Fruit fly (Drosophila melanogaster) ovary, adult (tissue): Measurements from ENCODE around the gene Spt7.

Experiments used
- CG17801 ChIP-seq: fragments of 200-800 bp; optimal IDR thresholded peaks from 2 replicates; lab custom pipeline; 2019; ENCODE audit warnings: missing biosample characterization, mild to moderate bottlenecking, missing genetic modification characterization, moderate library complexity; ENCODE audit not compliant: partially characterized antibody

Gene Spt7

DNA sequence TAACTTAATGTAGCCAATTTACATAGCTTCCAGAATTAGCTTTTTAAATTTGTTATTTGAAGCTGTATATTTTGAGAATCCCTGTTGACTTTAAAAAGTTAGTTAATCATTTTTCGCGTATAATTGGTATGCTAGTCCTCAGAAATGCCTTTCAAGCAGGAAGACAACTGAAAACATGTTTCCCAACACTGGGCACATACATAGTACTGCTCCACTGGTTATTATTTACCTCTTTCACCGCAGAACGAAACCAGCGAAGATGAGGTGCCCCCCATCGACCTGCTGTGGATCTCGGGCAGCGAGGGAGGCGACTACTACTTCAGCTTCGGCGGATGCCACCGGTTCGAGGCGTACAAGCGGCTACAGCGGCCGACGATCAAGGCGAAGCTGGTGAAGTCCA, 7.5 kb downstream of the Spt7 start:
- TF ChIP-seq CG17801 = no peak

DNA sequence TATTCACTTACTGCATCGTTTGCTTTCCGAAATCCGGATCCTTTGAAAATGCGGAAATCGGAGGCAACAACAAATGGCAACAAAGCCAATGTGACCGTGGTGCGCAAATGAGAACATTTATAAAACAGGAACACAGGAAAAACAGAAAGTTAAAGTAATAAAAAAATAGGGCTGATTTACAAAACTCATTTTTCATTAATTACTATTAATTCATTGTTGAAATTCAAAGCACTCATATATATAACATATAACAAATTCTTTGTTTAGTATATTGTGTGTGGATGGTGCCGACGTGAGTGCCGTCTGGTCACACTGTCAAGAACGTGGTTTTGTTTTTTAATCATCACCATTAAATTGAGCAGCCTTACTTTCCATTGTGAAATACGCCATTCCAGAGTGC, 10.5 kb downstream of the Spt7 start, which contains the start of the genes Arp8 and CG6769:
Gene Arp8, minus strand, starts transcription at position 90 of the 400 bp plus-strand sequence.
Gene CG6769, plus strand, starts transcription at position 292 of the 400 bp plus-strand sequence.
- TF ChIP-seq CG17801 = peak; percentile 54

DNA sequence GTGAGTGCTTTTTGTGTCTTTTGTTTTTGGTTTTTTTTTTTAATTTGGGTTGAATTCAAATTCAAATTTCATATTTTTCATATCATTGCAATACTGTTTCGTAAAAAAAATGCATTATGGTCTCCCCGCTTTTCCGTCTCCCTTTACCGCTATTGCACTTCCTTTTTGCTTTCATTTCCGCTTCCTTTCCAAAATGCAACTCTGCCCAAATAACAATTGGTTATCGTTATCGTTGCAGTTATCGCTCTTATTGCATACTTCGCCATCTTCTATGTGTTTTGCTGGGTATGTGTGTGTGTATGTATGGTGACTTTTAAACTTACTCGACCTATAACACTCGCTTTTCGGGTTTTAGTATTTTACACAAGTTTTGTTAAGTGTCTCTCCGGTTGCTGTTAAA, 14.8 kb downstream of the Spt7 start:
- TF ChIP-seq CG17801 = no peak

DNA sequence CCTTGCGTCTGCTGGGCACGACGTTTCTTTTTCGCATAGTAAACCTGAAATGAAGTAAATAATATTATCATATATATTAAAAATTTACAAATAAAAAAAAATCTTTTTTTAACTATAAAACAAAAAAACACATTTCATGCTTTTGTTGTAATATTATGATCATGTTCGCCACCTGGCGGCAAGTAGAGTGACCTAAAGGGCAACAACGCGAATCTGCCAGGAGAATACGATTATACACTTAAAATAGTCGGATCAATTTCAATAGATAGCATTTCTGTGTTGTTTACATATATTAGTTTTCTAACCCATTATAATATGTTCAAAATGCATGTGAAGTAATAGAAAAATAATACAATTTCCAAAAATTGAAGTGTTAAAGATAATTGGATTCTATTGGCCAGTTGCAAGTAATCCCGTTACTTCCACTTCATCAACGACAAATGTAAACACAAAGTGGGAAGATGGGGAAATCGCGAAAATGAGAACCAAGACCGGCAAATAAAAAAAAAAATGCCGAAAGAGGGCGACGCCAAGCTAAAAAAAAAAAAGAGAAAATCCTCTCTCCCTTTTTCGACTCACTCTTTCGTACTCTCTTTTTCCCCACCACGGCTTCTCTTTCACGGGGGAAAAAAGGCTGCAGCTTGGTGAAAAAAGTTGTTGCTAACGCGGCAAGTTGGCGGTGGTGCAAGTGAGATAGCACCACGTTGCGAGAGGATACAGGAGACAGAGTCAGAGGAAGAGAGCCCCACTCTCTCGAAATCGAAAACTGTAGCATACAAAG, 20.5 kb downstream of the Spt7 start:
- no peak for TF ChIP-seq CG17801

DNA sequence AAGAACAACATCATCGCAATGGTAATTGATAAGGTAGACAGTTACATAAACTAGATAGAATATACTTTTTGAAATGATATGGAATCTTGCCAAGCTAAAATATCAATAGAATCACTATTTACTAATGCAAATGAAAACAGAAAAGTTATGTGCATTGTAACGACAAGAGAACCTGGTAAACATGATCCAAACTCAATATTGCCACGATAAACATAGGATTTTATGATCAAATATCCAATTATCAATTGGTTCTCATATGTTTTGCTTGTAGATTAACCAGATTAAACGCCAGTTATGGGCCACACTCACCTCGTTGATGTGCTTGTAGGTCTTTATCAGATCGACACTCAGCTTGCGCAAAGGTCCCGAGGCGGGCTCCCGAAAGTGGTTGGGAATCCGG, 22.1 kb downstream of the Spt7 start:
- no peak for TF ChIP-seq CG17801

DNA sequence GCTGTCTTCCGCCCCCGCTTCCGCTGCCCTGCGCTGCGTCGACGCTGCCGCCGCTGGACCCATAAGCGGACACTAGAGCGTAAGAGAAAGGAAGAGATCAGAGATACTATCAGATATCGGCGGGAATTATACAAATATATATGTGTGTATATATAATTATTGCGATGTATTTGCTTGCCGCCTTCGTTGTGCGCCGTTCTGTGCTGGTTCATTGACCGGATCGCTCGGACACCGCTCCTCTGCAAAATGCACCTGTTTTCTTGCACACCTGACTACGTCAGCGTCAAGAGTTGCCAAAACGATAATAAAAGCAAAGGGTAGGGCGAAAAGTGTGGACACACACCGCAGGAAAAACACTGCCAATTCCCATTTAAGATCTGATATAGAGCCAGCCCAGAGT, 23.1 kb downstream of the Spt7 start:
- no peak for TF ChIP-seq CG17801

DNA sequence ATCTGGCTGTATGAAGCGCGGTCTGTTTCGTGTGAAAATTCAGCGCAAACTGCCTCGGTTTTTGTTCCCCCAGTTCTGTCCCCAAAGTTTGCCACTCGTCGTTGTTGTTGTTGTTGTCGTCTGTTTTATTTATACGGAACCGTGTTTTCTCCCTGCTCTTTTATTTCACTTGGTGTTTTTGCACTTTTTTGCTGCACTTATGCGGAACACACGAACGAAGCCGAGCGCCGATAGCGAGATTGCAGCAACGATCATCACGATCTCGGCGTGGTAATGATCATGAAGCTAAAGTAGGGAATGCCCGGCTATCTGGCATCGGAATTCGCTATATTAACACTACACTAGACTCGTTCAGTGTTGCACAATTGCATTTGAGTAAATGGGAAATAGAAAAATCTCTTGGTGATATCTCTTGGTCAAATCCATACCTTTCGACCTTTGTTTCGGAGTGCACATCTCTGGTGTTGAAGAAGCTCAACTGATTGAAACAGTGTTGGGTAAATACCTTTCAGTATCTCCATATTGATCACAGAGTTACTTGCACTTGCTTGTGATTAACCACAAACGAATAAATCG, 24.8 kb downstream of the Spt7 start:
- no peak for TF ChIP-seq CG17801

DNA sequence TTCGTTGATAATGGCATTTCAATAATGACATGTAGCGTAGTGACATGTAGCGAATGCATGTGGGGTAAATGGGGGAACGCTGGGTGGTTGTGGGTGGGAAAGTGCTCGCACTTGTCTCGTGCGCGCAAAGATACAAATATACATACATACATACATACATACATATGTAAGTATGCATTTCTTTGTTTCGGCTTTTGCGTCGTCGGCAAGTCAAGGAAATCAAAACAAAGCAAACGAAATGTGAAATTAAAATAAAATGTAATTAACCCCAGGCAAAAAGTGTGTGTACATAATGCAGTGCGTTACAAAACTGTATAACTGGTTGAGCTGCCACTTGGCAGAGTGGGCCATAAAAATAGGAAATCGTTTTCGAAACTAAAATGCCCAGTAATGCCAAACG, 25.4 kb downstream of the Spt7 start:
- TF ChIP-seq CG17801 = no peak

DNA sequence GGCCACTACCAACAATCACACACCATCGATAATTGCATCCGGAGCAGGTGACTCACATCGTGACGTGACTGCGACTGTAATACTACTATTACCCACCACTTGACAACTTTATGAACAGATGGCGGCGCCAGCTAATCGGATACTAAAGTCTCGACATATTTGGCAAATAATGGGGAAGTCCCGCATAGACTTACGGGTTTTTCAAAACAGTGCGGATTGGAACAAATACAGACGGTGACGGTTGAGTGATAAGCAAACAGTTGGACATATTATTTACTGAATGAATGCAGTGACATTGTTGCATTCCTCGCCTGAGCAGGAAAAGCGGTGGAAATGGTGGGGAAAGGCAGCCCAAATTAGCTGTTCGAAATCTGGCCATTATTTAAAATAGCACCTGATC, 26.3 kb downstream of the Spt7 start:
- no peak for TF ChIP-seq CG17801

DNA sequence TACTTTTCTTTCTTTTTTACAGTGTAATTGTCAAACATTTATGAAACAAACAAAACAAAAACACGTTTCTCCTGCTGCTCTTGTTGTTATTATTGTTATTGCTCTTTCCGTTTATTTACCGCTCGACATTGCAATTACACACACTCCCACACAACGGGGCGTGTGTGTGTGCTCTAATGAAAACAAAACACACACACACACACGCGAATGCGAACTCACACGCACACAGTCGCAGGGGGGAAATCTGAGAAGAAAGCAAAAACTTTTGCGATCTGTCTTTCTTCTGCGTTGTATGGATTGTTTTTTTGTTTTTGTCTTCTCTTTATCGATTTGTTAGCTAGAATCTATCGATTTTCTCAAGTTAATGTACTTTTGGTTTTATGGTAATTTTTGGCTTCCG, 27.7 kb downstream of the Spt7 start:
- TF ChIP-seq CG17801 = no peak

DNA sequence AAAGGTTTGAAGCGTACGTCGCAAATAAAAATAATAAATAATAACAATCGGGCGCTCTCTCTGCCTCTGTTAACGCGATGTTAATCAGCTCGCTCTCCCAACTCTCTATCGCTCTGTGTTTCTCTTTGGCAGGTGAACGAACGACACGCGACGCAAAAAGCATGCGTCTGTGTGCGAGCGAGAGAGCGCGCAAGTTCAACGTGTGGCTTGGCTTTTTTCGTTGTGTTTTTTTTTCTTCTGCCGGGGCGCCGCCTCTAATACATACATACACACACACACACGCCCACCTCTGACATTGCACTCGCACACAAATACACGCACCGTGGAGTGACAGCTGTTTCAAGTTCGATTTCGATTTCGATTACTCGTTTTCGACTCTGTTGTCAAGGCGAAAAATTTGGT, 28.4 kb downstream of the Spt7 start:
- no peak for TF ChIP-seq CG17801

DNA sequence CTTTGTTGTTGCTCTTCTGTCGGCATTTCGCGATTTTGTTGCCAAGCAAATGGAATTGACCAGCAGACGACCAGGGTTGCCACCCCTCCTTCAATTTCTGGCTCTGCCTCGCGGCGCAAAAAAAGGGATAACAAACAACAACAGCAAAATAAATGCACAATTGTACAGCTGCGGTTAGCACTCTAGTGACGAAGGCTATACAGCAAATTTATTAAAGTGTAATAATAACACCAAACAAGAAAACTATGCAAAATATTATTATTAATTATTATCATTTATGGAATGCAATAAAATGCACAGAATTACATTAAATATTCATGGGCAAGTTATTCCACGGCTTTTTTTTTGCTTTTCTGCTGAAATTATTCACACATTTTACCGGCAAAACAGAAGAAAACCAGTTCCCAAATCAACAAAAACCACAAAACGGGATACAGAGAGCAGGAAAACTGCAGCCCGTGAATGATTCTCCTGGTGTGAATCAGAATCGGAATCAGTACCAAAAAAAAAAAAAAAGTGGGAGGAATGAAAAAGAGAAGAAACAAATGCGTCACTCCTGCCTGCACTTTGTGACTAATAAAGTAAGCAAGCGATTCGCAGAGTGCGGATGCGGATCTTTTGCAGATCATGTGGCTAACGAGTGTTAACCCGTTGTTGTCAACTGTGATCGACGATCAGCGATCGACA, 29.1 kb downstream of the Spt7 start:
- no peak for TF ChIP-seq CG17801

DNA sequence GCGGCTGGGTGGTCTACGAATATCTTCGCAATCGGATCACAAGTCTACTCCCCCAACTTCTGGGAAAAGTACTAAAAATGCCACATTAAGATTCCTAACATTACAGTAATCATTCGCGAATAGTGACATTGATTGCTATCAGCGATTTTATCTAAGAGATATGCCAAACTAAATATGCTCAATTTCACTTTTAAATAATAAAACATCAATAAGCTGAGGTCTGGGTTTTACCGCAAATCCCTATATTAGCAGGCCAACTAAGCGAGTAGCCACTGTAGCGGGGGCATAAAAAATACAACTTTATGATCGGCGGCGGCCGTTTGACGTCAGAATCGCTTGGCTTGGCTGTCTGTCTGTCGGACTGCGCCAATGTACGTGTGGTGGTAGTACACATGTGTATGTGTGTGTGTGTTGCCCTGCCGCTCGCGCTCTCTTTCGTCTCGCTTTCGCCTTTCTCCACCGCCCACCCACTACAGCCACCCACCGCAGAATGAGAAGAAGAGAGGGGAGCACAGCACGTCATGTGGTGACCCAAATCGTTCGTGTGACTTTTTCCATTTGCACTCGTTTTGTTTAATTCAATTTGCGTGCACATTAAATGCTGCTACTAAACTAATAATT, 30.1 kb downstream of the Spt7 start:
- peak; percentile 92 for TF ChIP-seq CG17801

DNA sequence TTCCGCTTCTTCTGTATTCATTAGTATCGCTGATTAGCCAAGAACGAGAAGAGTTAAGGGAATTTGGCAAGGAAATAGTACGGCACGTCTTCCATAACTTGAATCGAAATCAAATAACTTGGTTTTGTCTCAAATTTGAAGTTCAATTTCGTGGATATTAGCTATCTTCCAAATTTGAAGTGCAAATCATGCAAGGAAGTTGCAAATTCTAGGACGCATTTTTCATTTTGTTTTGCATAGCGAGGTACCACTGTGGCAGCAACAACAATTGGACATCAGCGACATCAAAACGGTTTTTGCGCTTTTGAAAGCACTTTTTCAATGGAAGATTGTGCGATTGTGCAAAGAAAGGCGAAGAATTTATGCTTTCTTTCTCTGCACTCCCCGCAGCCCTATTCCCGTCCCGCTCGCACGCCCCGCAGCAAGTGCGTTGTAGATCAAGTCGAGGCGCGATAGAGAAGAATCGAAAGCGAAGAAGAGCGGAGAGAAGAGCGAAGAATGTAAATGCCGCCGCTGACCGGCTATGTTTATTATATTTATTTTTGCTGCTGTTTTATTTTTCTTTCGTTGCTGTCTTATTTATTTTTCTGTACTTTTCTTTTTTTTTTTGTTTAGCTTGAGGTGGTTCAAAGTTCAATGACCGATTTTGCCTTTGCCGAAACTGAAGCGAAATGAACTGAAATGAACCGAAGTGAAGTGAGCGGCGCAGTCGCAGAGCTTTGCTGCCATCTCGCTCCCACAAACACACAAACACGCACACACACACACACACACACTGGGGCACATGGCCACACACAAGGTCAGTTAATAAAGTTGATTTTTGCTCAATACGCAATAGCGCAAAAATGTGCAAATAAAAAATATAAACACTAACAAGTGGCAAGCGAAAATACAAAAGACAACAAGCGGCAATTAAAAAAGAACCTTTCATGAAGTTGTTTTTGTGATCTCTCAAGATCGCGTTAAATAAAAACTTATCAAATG, 31.2 kb downstream of the Spt7 start:
- TF ChIP-seq CG17801 = peak; percentile 74

DNA sequence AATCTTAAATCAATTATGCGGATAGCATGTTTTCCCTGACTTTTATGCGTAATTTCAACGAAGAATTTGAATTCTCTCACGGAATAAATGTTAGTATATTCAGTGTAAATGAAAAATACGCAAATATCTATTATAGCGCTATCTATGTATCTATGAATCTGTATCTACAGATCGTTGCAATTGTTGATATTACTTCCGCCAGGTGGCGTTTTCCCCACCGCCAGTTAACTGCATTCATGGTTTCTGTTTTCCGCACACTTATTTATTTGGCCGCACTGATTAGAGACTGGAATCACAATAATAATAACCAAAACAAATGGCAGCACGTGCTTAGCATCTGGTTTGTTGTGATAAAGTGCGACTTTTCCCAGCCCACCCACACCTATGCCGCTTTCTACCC, 32.5 kb downstream of the Spt7 start:
- no peak for TF ChIP-seq CG17801

DNA sequence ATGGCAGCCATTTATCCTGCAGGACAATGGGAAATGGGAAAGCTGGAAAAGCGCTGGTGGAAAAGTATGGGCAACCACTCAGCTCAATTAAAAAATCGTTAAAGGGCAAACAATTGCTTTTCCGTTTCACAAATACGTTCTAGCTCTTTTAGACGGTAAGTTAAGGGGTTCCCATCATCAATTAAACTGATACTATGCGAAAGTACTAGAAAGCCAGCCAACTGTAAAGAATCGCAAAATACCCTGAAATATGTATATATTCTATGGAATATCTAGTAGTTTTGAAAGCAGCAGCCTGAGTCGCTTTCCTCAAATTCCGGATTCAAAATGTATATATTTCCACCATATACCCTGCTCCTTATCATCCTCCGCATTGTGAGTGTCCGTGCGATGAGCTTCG, 33.2 kb downstream of the Spt7 start, which contains the start of gene CG12985:
Gene CG12985, plus strand, starts transcription at position 301 of the 400 bp plus-strand sequence.
- no peak for TF ChIP-seq CG17801
